Fruit fly (Drosophila melanogaster): ENCODE measurements around the gene CG10165.

DNA sequence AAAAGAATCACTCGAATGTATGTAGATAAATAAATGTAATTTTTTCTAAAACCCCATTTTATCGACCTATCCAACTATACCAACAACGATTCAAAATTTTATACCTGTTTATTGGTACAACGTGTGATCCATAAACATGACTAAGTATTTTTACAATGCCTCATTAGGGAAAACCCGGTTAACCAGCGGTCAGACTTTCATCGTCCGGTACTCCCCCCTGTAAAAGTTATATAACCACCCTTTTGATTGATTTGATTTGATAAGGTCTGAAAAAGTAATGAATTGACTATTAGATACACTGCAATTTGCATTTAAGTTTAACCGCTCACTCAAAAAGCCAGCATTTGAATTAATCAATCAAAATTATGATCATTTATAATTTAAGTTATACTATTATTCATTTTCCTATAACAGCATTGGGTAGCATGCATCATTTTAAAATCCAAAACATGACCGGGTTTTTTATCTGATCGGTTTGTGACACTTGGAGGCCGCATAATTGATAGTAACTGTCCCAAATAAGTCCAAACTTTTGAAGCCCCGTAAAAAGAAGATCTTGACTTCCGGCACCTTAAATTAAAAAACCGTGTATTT lies 37.3 kb upstream of the CG10165 start:
- no peak for TF ChIP-seq CG8478 (optimal IDR thresholded peaks at IDR 0.05)
- TF ChIP-seq CTCF (optimal IDR thresholded peaks at IDR 0.05), result no peak
